Fruit fly (Drosophila melanogaster) whole organism, embryonic: ENCODE measurements around the gene Cpr65Az.
A peak's percentile ranks its signal among the peaks of the same experiment; 100 is the strongest.

ENCODE experiments used
- HLH3B ChIP-seq: fragments of 200-800 bp; sonication (Bioruptor generic); IDR thresholded peaks from 2 replicates; pipeline ENCODE4 v1.3.6; 2022; ENCODE audit warnings: missing biosample characterization, missing genetic modification characterization
- HLH4C ChIP-seq: fragments of 200-800 bp; sonication (Bioruptor generic); IDR thresholded peaks from 3 replicates; pipeline ENCODE4 v1.3.6; 2022; ENCODE audit warnings: missing biosample characterization, missing genetic modification characterization; ENCODE audit not compliant: partially characterized antibody
- ash1 ChIP-seq: fragments of 200-800 bp; sonication (Bioruptor generic); optimal IDR thresholded peaks from 2 replicates; lab custom pipeline; 2018; ENCODE audit warnings: missing biosample characterization, mild to moderate bottlenecking, missing genetic modification characterization
- bigmax ChIP-seq: fragments of 200-800 bp; sonication (Bioruptor generic); optimal IDR thresholded peaks from 2 replicates; lab custom pipeline; 2018; ENCODE audit warnings: missing biosample characterization, mild to moderate bottlenecking, missing genetic modification characterization
- luna ChIP-seq: fragments of 200-800 bp; sonication (Bioruptor generic); optimal IDR thresholded peaks from 2 replicates; lab custom pipeline; 2016; ENCODE audit warnings: missing biosample characterization, missing genetic modification characterization

- TF ChIP-seq bigmax (no peak), ash1 (GFP tag; lab: Kevin White, UChicago) (no peak), luna (GFP tag; lab: Kevin White, UChicago) (no peak), HLH4C (no peak), HLH3B (GFP tag; lab: Robert Waterston, UW) (0 out of 2 replicates have a peak, but pooled peaks have one; percentile 34)
These were observed 20.6 kb upstream of the Cpr65Az start, which contains the start of gene Cpr65Av for dm6 chr3L:6139924-6140574.
